Worm (Caenorhabditis elegans): Measurements from ENCODE around the gene Y62F5A.10.
"Not testable (repeated sequence)": the region's sequence is repeated elsewhere in the genome, so short reads cannot be mapped to it uniquely, and the experiment has no call there.

Y62F5A.10 gene

ce11 chrII:11545299-11545951 lies 24.0 kb downstream of the Y62F5A.10 start, which contains the start of gene dnj-13 (continued):
- TF ChIP-seq nhr-76 (tag; optimal IDR thresholded peaks at IDR 0.05) (peak; percentile 45), elt-1 (tag; optimal IDR thresholded peaks at IDR 0.05) (peak; percentile 47), tbx-2 (tag; optimal IDR thresholded peaks at IDR 0.05) (peak; percentile 84), ceh-82 (tag; optimal IDR thresholded peaks at IDR 0.05) (peak; percentile 71), mdl-1 (tag; optimal IDR thresholded peaks at IDR 0.05) (peak; percentile 54)

ce11 chrII:11545952-11546325 lies 24.5 kb downstream of the Y62F5A.10 start:
- TF ChIP-seq mml-1 (tag; optimal IDR thresholded peaks at IDR 0.05) = no peak
- no peak for TF ChIP-seq unc-62 (GFP tag; optimal IDR thresholded peaks at IDR 0.05)
- TF ChIP-seq fos-1 (tag; optimal IDR thresholded peaks at IDR 0.05) = no peak
- no peak for TF ChIP-seq ceh-28 (tag; optimal IDR thresholded peaks at IDR 0.05)
- no peak for TF ChIP-seq aly-2 (tag; optimal IDR thresholded peaks at IDR 0.05)
- TF ChIP-seq jun-1 (tag; optimal IDR thresholded peaks at IDR 0.05) = no peak
- no peak for TF ChIP-seq R02D3.7 (tag; optimal IDR thresholded peaks at IDR 0.05)
- no peak for TF ChIP-seq zag-1 (tag; optimal IDR thresholded peaks at IDR 0.05)
- TF ChIP-seq elt-1 (tag; optimal IDR thresholded peaks at IDR 0.05) = no peak
- no peak for TF ChIP-seq ceh-16 (tag; optimal IDR thresholded peaks at IDR 0.05)
- TF ChIP-seq snpc-4 (tag; optimal IDR thresholded peaks at IDR 0.05) = no peak
- no peak for TF ChIP-seq nhr-12 (tag; optimal IDR thresholded peaks at IDR 0.05)
- TF ChIP-seq ztf-4 (tag; optimal IDR thresholded peaks at IDR 0.05) = no peak
- TF ChIP-seq nhr-76 (tag; optimal IDR thresholded peaks at IDR 0.05) = no peak

- no peak for TF ChIP-seq fkh-10 (GFP tag; optimal IDR thresholded peaks at IDR 0.05)
- peak; percentile 32 for TF ChIP-seq nhr-43 (tag; optimal IDR thresholded peaks at IDR 0.05; ENCODE audit: poor library complexity, severe bottlenecking)
- TF ChIP-seq lin-39 (tag; optimal IDR thresholded peaks at IDR 0.05) = peak; percentile 21
- no peak for TF ChIP-seq ceh-9 (tag; optimal IDR thresholded peaks at IDR 0.05)
- peak; percentile 39 for TF ChIP-seq snpc-4 (tag; optimal IDR thresholded peaks at IDR 0.05)
- TF ChIP-seq ztf-4 (tag; optimal IDR thresholded peaks at IDR 0.05) = peak; percentile 92
- TF ChIP-seq lsy-12 (tag; optimal IDR thresholded peaks at IDR 0.05) = peak; percentile 54
- TF ChIP-seq nhr-237 (tag; optimal IDR thresholded peaks at IDR 0.05) = no peak
- TF ChIP-seq zag-1 (tag; optimal IDR thresholded peaks at IDR 0.05) = no peak
- peak in 1 of 3 experiments; percentile 28 for TF ChIP-seq elt-3 (tag; optimal IDR thresholded peaks at IDR 0.05)
- TF ChIP-seq mdl-1 (tag; optimal IDR thresholded peaks at IDR 0.05) = peak; percentile 32
- TF ChIP-seq unc-62 (GFP tag; optimal IDR thresholded peaks at IDR 0.05) = peak; percentile 7
- peak; percentile 96 for TF ChIP-seq nhr-25 (tag; optimal IDR thresholded peaks at IDR 0.05)
- peak; percentile 75 for TF ChIP-seq ceh-16 (tag; optimal IDR thresholded peaks at IDR 0.05)
- TF ChIP-seq egl-27 (tag; optimal IDR thresholded peaks at IDR 0.05) = no peak
- no peak for TF ChIP-seq lin-15B (tag; optimal IDR thresholded peaks at IDR 0.05)
- peak; percentile 65 for TF ChIP-seq tbx-2 (tag; optimal IDR thresholded peaks at IDR 0.05)
- TF ChIP-seq eor-1 (tag; optimal IDR thresholded peaks at IDR 0.05) = no peak
- peak; percentile 66 for TF ChIP-seq fos-1 (tag; optimal IDR thresholded peaks at IDR 0.05)
- peak; percentile 100 for TF ChIP-seq ama-1 (optimal IDR thresholded peaks at IDR 0.05)
- peak; percentile 73 for TF ChIP-seq nhr-23 (tag; optimal IDR thresholded peaks at IDR 0.05)
- no peak for TF ChIP-seq pqm-1 (tag; optimal IDR thresholded peaks at IDR 0.05)
- no peak for TF ChIP-seq fkh-2 (tag; optimal IDR thresholded peaks at IDR 0.05)
- TF ChIP-seq elt-1 (tag; optimal IDR thresholded peaks at IDR 0.05) = peak; percentile 1
- TF ChIP-seq nfya-1 (tag; optimal IDR thresholded peaks at IDR 0.05; ENCODE audit: insufficient read depth) = peak; percentile 67
- peak; percentile 2 for TF ChIP-seq egl-5 (tag; optimal IDR thresholded peaks at IDR 0.05)
- TF ChIP-seq pha-4 (tag; optimal IDR thresholded peaks at IDR 0.05) = peak; percentile 52
- TF ChIP-seq elt-2 (tag; optimal IDR thresholded peaks at IDR 0.05) = peak; percentile 70
- peak; percentile 5 for TF ChIP-seq skn-1 (tag; optimal IDR thresholded peaks at IDR 0.05)
- TF ChIP-seq ceh-28 (tag; optimal IDR thresholded peaks at IDR 0.05) = peak; percentile 16
These were observed 25.9 kb downstream of the Y62F5A.10 start, which contains the start of gene F54D5.7 for ce11 chrII:11547254-11547687. Gene F54D5.7 (plus strand): TSS chrII:11547517.

ce11 chrII:11551981-11552380 lies 30.6 kb downstream of the Y62F5A.10 start, which contains the start of gene dhgd-1:
Gene dhgd-1 (minus strand): TSS chrII:11552081.
- not testable (repeated sequence) for TF ChIP-seq ceh-82 (tag; optimal IDR thresholded peaks at IDR 0.05); nhr-237 (tag; optimal IDR thresholded peaks at IDR 0.05); ama-1 (optimal IDR thresholded peaks at IDR 0.05)

Measured in whole organism, L3 larva.